Fruit fly (Drosophila melanogaster): ENCODE results near the gene CG3597.

CG3597 gene

DNA sequence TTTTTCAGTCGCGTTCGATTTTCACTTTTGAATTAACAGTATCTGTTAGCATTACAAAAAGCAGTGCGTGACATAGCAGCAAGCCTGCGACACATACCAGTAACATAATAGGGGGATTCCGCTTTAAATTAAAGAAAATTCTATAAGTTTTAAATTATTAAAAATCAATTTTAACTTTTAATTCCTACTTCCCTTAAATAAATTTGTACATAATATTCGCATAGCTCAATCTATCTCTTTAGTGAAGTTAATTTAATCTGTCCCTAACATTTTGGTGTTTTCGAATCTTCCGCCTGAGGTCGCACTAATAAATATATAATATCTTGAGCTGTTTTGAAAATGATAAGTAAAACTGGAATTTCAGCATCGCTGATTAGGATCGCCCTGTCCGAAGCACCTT, 49.2 kb upstream of the CG3597 start, which contains the start of gene CG9886 (continued):
- TF ChIP-seq CG7839 (tag; optimal IDR thresholded peaks at IDR 0.05) (peak; percentile 73), CG5953 (GFP tag; IDR thresholded peaks at IDR 0.05) (0 out of 2 replicates have a peak, but pooled peaks have one; percentile 6), CG10979 (tag; optimal IDR thresholded peaks at IDR 0.05) (peak; percentile 68), scrt (GFP tag; optimal IDR thresholded peaks at IDR 0.05) (peak; percentile 34), CG13287 (GFP tag; IDR thresholded peaks at IDR 0.05; ENCODE audit: partially characterized antibody) (peak; percentile 53; the same call in 1 of the 2 replicates), Hr51 (GFP tag; optimal IDR thresholded peaks at IDR 0.05) (peak; percentile 3 to 78), CG11696 (GFP tag; IDR thresholded peaks at IDR 0.05) (peak; percentile 24; the same call in 1 of the 2 replicates), CG18262 (tag; optimal IDR thresholded peaks at IDR 0.05) (peak; percentile 74), az2 (GFP tag; optimal IDR thresholded peaks at IDR 0.05) (peak; percentile 56), B-H2 (GFP tag; optimal IDR thresholded peaks at IDR 0.05) (peak; percentile 49), CG42726 (GFP tag; IDR thresholded peaks at IDR 0.05; ENCODE audit: partially characterized antibody) (no peak), lola (GFP tag; optimal IDR thresholded peaks at IDR 0.05) (no peak), sim (GFP tag; IDR thresholded peaks at IDR 0.05) (peak; percentile 32; the same call in 1 of the 2 replicates), NfI (GFP tag; optimal IDR thresholded peaks at IDR 0.05) (peak; percentile 62), HLHmδ (GFP tag; optimal IDR thresholded peaks at IDR 0.05) (no peak), Six4 (GFP tag; optimal IDR thresholded peaks at IDR 0.05) (peak; percentile 48), CG7987 (GFP tag; optimal IDR thresholded peaks at IDR 0.05) (peak; percentile 22), Antp (GFP tag; optimal IDR thresholded peaks at IDR 0.05) (no peak), CG15073 (GFP tag; optimal IDR thresholded peaks at IDR 0.05) (no peak), H2.0 (GFP tag; IDR thresholded peaks at IDR 0.05) (peak; percentile 41; the same call in 1 of the 2 replicates), BEAF-32 (GFP tag; optimal IDR thresholded peaks at IDR 0.05) (peak; percentile 21), Chrac-16 (GFP tag; optimal IDR thresholded peaks at IDR 0.05) (peak; percentile 68), CG6765 (GFP tag; optimal IDR thresholded peaks at IDR 0.05) (peak; percentile 41), CG3847 (GFP tag; IDR thresholded peaks at IDR 0.05) (peak; percentile 36; the same call in 1 of the 2 replicates), D19B (GFP tag; optimal IDR thresholded peaks at IDR 0.05) (peak; percentile 8), grn (GFP tag; optimal IDR thresholded peaks at IDR 0.05) (peak; percentile 51), pb (GFP tag; optimal IDR thresholded peaks at IDR 0.05) (no peak), Ada2b (GFP tag; IDR thresholded peaks at IDR 0.05) (peak; percentile 40), CG8924 (tag; optimal IDR thresholded peaks at IDR 0.05) (peak; percentile 70), fu2 (GFP tag; optimal IDR thresholded peaks at IDR 0.05) (no peak), CG12769 (tag; optimal IDR thresholded peaks at IDR 0.05) (no peak), CG11504 (tag; optimal IDR thresholded peaks at IDR 0.05) (peak; percentile 81), CG12942 (GFP tag; optimal IDR thresholded peaks at IDR 0.05) (peak; percentile 28), dpn (GFP tag; optimal IDR thresholded peaks at IDR 0.05) (peak; percentile 24 to 50), Neu2 (GFP tag; optimal IDR thresholded peaks at IDR 0.05; ENCODE audit: borderline replicate concordance) (no peak), CG17829 (tag; optimal IDR thresholded peaks at IDR 0.05) (peak; percentile 79), Ets97D (GFP tag; optimal IDR thresholded peaks at IDR 0.05) (peak; percentile 23), nau (GFP tag; optimal IDR thresholded peaks at IDR 0.05) (no peak), Sox102F (GFP tag; optimal IDR thresholded peaks at IDR 0.05) (peak; percentile 76), odd (GFP tag; optimal IDR thresholded peaks at IDR 0.05) (peak; percentile 35), Oaz (GFP tag; IDR thresholded peaks at IDR 0.05) (no peak), caup (GFP tag; optimal IDR thresholded peaks at IDR 0.05; ENCODE audit: severe bottlenecking) (peak; percentile 58), CG4424 (GFP tag; optimal IDR thresholded peaks at IDR 0.05) (peak; percentile 68), Adf1 (GFP tag; IDR thresholded peaks at IDR 0.05) (peak; percentile 15; the same call in 1 of the 2 replicates), sna (GFP tag; IDR thresholded peaks at IDR 0.05; ENCODE audit: partially characterized antibody) (no peak), CG2678 (tag; optimal IDR thresholded peaks at IDR 0.05) (peak; percentile 77), CG4282 (GFP tag; optimal IDR thresholded peaks at IDR 0.05) (no peak), Fer1 (GFP tag; optimal IDR thresholded peaks at IDR 0.05) (peak; percentile 77), kah (GFP tag; optimal IDR thresholded peaks at IDR 0.05) (peak; percentile 5)
